Worm (Caenorhabditis elegans): ENCODE measurements around the gene M04D8.5.
A peak's percentile ranks its signal among the peaks of the same experiment; 100 is the strongest.

Gene M04D8.5

DNA sequence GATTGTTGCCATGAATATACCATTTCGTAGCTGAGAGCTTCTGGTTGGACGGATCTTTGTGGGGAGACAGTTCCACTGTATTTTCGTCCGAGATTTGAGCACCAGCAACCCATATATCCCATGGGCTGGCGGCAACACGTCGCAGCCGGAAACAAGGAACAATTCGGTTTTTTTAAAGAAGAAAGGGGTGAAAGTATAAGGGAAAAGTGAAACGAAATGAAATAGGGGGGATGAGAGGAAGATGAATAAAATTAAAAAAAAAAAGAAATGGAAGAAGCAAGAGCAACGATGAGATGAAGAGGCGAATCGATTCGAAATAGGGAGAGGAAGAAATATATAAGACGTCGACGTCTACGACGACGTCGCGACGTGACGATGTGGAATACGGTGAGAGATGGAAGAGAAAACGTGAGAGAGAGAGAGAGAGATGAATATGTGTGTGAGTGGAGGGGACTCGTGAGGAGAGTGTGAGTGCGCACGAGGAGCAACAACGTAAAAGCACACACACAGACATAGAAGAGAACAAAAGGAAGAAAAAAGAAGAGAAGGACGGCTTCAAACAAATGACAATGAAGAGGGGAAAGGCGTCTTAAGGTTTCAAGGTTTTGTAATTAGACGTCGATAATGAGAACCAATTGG lies 16.6 kb downstream of the M04D8.5 start, which contains the start of gene rgs-1:
Gene rgs-1, minus strand, starts transcription at position 146 of the 639 bp plus-strand sequence.
- TF ChIP-seq unc-55 (GFP tag; optimal IDR thresholded peaks at IDR 0.05) (peak; percentile 89), blmp-1 (tag; optimal IDR thresholded peaks at IDR 0.05; ENCODE audit: insufficient read depth) (no peak), nhr-129 (tag; optimal IDR thresholded peaks at IDR 0.05) (peak; percentile 69), ceh-82 (tag; optimal IDR thresholded peaks at IDR 0.05) (no peak), crh-2 (tag; optimal IDR thresholded peaks at IDR 0.05) (peak; percentile 77), nhr-6 (tag; optimal IDR thresholded peaks at IDR 0.05) (peak; percentile 37), lin-11 (tag; optimal IDR thresholded peaks at IDR 0.05) (peak; percentile 44), zag-1 (tag; optimal IDR thresholded peaks at IDR 0.05) (peak; percentile 42), lin-13 (GFP tag; optimal IDR thresholded peaks at IDR 0.05) (peak; percentile 33), sem-4 (tag; optimal IDR thresholded peaks at IDR 0.05) (peak; percentile 2), nhr-23 (tag; optimal IDR thresholded peaks at IDR 0.05) (no peak), ceh-16 (tag; optimal IDR thresholded peaks at IDR 0.05) (no peak), R02D3.7 (tag; optimal IDR thresholded peaks at IDR 0.05) (no peak), nhr-77 (tag; optimal IDR thresholded peaks at IDR 0.05) (no peak), C34F6.9 (tag; optimal IDR thresholded peaks at IDR 0.05) (peak; percentile 79), mdl-1 (tag; optimal IDR thresholded peaks at IDR 0.05) (peak in 1 of 2 experiments; percentile 76), elt-3 (tag; optimal IDR thresholded peaks at IDR 0.05) (no peak), skn-1 (tag; optimal IDR thresholded peaks at IDR 0.05) (no peak), fos-1 (tag; optimal IDR thresholded peaks at IDR 0.05) (peak; percentile 9), lsy-2 (tag; optimal IDR thresholded peaks at IDR 0.05) (peak in 1 of 2 experiments; percentile 62)

DNA sequence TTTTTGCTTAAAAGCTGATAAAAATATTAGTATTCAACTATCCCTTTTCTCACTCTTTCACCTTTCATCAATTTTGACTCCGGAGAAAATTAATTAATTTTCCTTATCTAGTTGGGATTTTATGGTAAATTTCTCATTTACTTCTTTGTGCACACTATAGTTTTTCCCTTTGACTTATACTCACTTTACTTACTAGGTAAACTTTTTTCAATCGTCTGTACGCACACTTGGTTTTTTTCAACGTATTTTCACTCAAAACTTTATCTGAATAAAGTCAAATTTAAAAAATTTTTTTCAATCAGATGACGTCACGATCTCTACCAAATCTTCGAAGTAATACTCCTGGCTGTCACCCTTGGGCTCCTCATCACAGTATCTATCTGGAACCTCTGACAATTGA lies 21.0 kb downstream of the M04D8.5 start, which contains the start of gene C05B5.16:
Gene C05B5.16, plus strand, starts transcription at position 301 of the 400 bp plus-strand sequence.
- TF ChIP-seq blmp-1 (tag; optimal IDR thresholded peaks at IDR 0.05; ENCODE audit: insufficient read depth) (no peak), alr-1 (tag; optimal IDR thresholded peaks at IDR 0.05) (no peak), gmeb-1 (tag; optimal IDR thresholded peaks at IDR 0.05) (no peak), nhr-11 (tag; optimal IDR thresholded peaks at IDR 0.05) (no peak), sem-4 (tag; optimal IDR thresholded peaks at IDR 0.05) (no peak), R02D3.7 (tag; optimal IDR thresholded peaks at IDR 0.05) (no peak), egl-27 (tag; optimal IDR thresholded peaks at IDR 0.05) (no peak), peb-1 (tag; optimal IDR thresholded peaks at IDR 0.05) (no peak), Y55F3AM.14 (GFP tag; optimal IDR thresholded peaks at IDR 0.05) (no peak), mbf-1 (tag; optimal IDR thresholded peaks at IDR 0.05) (no peak), nhr-25 (tag; optimal IDR thresholded peaks at IDR 0.05) (no peak)

DNA sequence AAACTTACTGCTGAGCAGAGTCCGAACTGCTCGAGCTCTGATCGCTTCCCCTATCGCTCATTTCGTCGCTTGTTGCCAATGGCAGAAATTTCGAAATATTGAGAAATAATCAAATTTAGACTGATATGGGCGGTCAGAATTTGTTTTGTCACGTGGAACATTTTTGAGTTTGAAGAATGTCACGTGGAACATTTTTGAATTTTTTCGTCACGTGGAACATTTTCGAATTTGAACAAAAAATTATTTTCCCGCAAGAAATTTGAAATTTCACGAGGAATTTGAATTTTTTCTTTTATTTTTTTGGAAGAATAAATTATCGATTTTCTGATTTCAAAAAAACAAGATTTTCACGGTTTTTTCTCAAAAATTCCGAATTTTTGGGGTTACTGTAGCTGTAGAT lies 23.0 kb downstream of the M04D8.5 start, which contains the start of gene fbxa-155:
Gene fbxa-155, minus strand, starts transcription at position 101 of the 400 bp plus-strand sequence.
- TF ChIP-seq ztf-1 (GFP tag; conservative IDR thresholded peaks at IDR 0.05) = no peak
- TF ChIP-seq elt-1 (tag; optimal IDR thresholded peaks at IDR 0.05) = no peak
- TF ChIP-seq lin-39 (tag; optimal IDR thresholded peaks at IDR 0.05) = no peak

DNA sequence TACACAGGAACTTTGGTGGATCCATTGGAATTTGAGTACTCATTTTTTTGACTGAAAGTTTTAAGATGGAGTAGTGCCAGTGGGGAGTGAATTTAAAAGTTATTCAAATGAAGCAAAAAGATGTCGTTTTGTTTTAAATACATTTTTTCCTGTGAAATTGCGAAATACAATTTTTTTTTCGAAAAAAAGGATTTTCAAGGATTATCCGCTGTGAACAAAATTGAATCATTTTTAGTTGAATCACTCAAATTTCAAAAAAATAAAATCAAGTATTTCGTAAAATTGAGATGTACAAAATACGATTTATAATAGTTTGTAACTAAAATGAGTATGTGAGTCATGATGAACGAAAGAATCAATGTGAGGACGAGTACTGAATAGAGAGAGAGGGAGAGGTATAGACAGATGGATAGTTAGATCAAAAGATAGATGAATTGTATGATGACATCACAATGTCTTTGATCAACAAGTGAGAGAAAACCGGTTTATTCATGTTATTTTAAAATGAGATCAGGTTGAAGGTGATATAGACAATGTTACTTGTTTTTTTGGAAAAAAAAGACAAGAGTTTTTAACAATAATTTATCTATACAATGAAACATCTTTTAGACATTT lies 26.3 kb downstream of the M04D8.5 start, which contains the start of gene C05B5.8:
Gene C05B5.8, minus strand, starts transcription at position 51 of the 615 bp plus-strand sequence.
- TF ChIP-seq nhr-129 (tag; optimal IDR thresholded peaks at IDR 0.05) = peak; percentile 54
- no peak for TF ChIP-seq nhr-237 (tag; optimal IDR thresholded peaks at IDR 0.05)
- TF ChIP-seq elt-1 (tag; optimal IDR thresholded peaks at IDR 0.05) = no peak
- no peak for TF ChIP-seq unc-62 (GFP tag; optimal IDR thresholded peaks at IDR 0.05)
- TF ChIP-seq nhr-77 (tag; optimal IDR thresholded peaks at IDR 0.05) = no peak
- TF ChIP-seq nhr-25 (tag; optimal IDR thresholded peaks at IDR 0.05) = peak; percentile 86
- peak; percentile 33 for TF ChIP-seq sma-9 (GFP tag; optimal IDR thresholded peaks at IDR 0.05)
- TF ChIP-seq sma-9 (tag; optimal IDR thresholded peaks at IDR 0.05) = no peak
- TF ChIP-seq fos-1 (tag; optimal IDR thresholded peaks at IDR 0.05) = peak; percentile 55
- no peak for TF ChIP-seq R02D3.7 (tag; optimal IDR thresholded peaks at IDR 0.05)
- TF ChIP-seq sma-3 (GFP tag; optimal IDR thresholded peaks at IDR 0.05) = peak; percentile 76
- no peak for TF ChIP-seq nhr-23 (tag; optimal IDR thresholded peaks at IDR 0.05)
- TF ChIP-seq blmp-1 (tag; optimal IDR thresholded peaks at IDR 0.05; ENCODE audit: insufficient read depth) = peak; percentile 31
- peak; percentile 6 for TF ChIP-seq ceh-16 (tag; optimal IDR thresholded peaks at IDR 0.05)
- no peak for TF ChIP-seq mdl-1 (tag; optimal IDR thresholded peaks at IDR 0.05)
- peak; percentile 46 for TF ChIP-seq nhr-21 (tag; optimal IDR thresholded peaks at IDR 0.05)
- TF ChIP-seq mbf-1 (tag; optimal IDR thresholded peaks at IDR 0.05) = no peak

All from whole organism, L2 larva.